Worm (Caenorhabditis elegans): ENCODE measurements around the gene ugt-50.

DNA sequence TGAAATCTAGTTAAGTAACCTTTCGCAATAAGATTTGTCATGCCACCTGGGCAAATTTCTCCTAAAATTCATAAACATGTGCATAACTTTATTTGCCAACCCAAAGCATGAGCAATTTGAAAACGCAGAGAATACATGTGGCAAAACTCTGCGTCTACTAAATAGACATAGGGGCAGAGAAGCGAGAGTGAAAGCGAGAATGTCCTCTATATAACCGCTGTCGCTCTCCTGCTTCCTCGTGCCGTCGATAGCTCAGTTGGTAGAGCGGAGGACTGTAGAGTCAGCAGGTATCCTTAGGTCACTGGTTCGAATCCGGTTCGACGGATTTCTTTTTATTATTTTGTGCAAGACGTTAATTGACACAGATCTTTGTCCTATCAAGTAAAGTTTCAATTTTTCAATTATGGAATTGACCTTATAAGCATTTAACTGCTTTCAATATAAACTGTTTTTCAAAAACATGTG, 26.4 kb upstream of the ugt-50 start:
- no peak for TF ChIP-seq unc-39 (tag; optimal IDR thresholded peaks at IDR 0.05)
- no peak for TF ChIP-seq ztf-11 (tag; optimal IDR thresholded peaks at IDR 0.05)
- peak; percentile 25 for TF ChIP-seq zag-1 (tag; optimal IDR thresholded peaks at IDR 0.05)
- TF ChIP-seq mbf-1 (tag; optimal IDR thresholded peaks at IDR 0.05): no peak

Measured in whole organism, L2 larva.